Worm (Caenorhabditis elegans) whole organism, L3 larva: ENCODE data around the gene F10D7.5.

ENCODE experiments used
- ceh-9 ChIP-seq: sonication (generic microtip); optimal IDR thresholded peaks from 2 replicates; lab custom pipeline; 2018; ENCODE audit warnings: missing biosample characterization, missing genetic modification characterization
- nhr-11 ChIP-seq: fragments of 150-350 bp; optimal IDR thresholded peaks from 2 replicates; lab custom pipeline; 2014; ENCODE audit warnings: missing biosample characterization, missing genetic modification characterization
- nhr-77 ChIP-seq: fragments of 150-350 bp; optimal IDR thresholded peaks from 2 replicates; lab custom pipeline; 2014; ENCODE audit warnings: missing biosample characterization, missing genetic modification characterization
- pha-4 ChIP-seq: fragments of 150-350 bp; optimal IDR thresholded peaks from 2 replicates; lab custom pipeline; 2014; ENCODE audit warnings: missing biosample characterization, missing genetic modification reagents, missing genetic modification characterization
- unc-39 ChIP-seq: sonication (generic microtip); optimal IDR thresholded peaks from 4 replicates; lab custom pipeline; 2017; ENCODE audit warnings: missing biosample characterization, missing genetic modification characterization
- ztf-11 ChIP-seq: fragments of 150-350 bp; optimal IDR thresholded peaks from 2 replicates; lab custom pipeline; 2014; ENCODE audit warnings: missing biosample characterization, missing genetic modification characterization

DNA sequence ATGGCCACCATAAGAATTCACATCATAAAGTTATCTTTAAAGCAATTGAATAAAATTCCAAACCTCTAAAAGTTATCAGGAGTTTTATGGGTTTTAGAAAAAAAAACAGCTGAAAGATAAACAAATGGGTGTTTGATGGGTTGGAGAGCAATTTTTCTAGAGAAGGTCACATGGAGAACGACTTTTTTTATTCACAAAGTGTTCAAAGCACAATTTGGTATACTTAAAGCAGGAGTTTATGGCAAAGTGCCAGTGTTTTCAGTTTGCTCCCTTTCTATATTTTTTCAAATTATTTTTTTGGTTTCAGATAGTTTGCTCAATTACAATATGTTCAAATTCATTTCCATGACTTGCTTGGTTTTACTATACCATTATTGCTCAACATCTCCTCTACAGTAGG lies 9.8 kb upstream of the F10D7.5 start, which contains the start of gene F11C7.6:
- no peak for TF ChIP-seq ztf-11 (tag; lab: Kevin White, UChicago)
- TF ChIP-seq nhr-77 (tag; lab: Kevin White, UChicago), result no peak
- no peak for TF ChIP-seq unc-39 (tag; lab: Kevin White, UChicago)
- no peak for TF ChIP-seq ceh-9 (tag; lab: Kevin White, UChicago)
- TF ChIP-seq nhr-11, result no peak
- no peak for TF ChIP-seq pha-4 (tag; lab: Kevin White, UChicago)
